Fruit fly (Drosophila melanogaster): ENCODE measurements around the gene Chsy.
A peak's percentile ranks its signal among the peaks of the same experiment; 100 is the strongest.

Gene Chsy

dm6 chrX:15622970-15623402 lies 29.7 kb upstream of the Chsy start (continued):
- TF ChIP-seq Nf-YC (tag; optimal IDR thresholded peaks at IDR 0.05) (peak; percentile 2), cwo (GFP tag; optimal IDR thresholded peaks at IDR 0.05) (peak; percentile 72), CG12942 (GFP tag; optimal IDR thresholded peaks at IDR 0.05) (peak; percentile 57), emc (GFP tag; optimal IDR thresholded peaks at IDR 0.05) (peak; percentile 56), CG7839 (tag; optimal IDR thresholded peaks at IDR 0.05) (peak; percentile 85), Oaz (GFP tag; IDR thresholded peaks at IDR 0.05) (peak; percentile 50; the same call in 1 of the 2 replicates), CG12155 (GFP tag; optimal IDR thresholded peaks at IDR 0.05) (peak; percentile 67), CG8359 (GFP tag; optimal IDR thresholded peaks at IDR 0.05; ENCODE audit: borderline replicate concordance) (no peak), CTCF (GFP tag; optimal IDR thresholded peaks at IDR 0.05) (no peak), CG6683 (GFP tag; optimal IDR thresholded peaks at IDR 0.05) (peak; percentile 40), CG2875 (GFP tag; optimal IDR thresholded peaks at IDR 0.05) (peak; percentile 39), CG4282 (GFP tag; optimal IDR thresholded peaks at IDR 0.05) (peak; percentile 37), tin (GFP tag; optimal IDR thresholded peaks at IDR 0.05) (peak; percentile 67), h (optimal IDR thresholded peaks at IDR 0.05) (no peak), CG9437 (GFP tag; optimal IDR thresholded peaks at IDR 0.05) (peak; percentile 50), Bdp1 (GFP tag; optimal IDR thresholded peaks at IDR 0.05) (peak; percentile 39), CG32532 (GFP tag; IDR thresholded peaks at IDR 0.05) (peak; percentile 89), CG3065 (GFP tag; optimal IDR thresholded peaks at IDR 0.05) (peak; percentile 8), CG11456 (GFP tag; IDR thresholded peaks at IDR 0.05) (peak; percentile 91), salm (tag; optimal IDR thresholded peaks at IDR 0.05) (peak; percentile 32), Dip3 (GFP tag; optimal IDR thresholded peaks at IDR 0.05) (peak; percentile 67), CG5245 (GFP tag; optimal IDR thresholded peaks at IDR 0.05) (peak; percentile 57), CG10267 (tag; optimal IDR thresholded peaks at IDR 0.05) (peak; percentile 52), CG9932 (GFP tag; IDR thresholded peaks at IDR 0.05) (peak; percentile 92), her (GFP tag; optimal IDR thresholded peaks at IDR 0.05) (peak; percentile 79), CG4820 (GFP tag; optimal IDR thresholded peaks at IDR 0.05) (peak; percentile 72), Eip74EF (GFP tag; optimal IDR thresholded peaks at IDR 0.05) (peak in 1 of 2 experiments; percentile 67), Sry-β (GFP tag; optimal IDR thresholded peaks at IDR 0.05) (no peak), esg (GFP tag; conservative IDR thresholded peaks at IDR 0.05) (peak; percentile 82), dati (GFP tag; IDR thresholded peaks at IDR 0.05) (peak; percentile 52; the same call in 1 of the 2 replicates), lov (optimal IDR thresholded peaks at IDR 0.05) (no peak), lov (GFP tag; IDR thresholded peaks at IDR 0.05) (0 out of 3 replicates have a peak, but pooled peaks have one; percentile 40), croc (GFP tag; conservative IDR thresholded peaks at IDR 0.05) (peak; percentile 70; the same call in 2 of the 3 replicates), CG30403 (GFP tag; optimal IDR thresholded peaks at IDR 0.05) (peak; percentile 78), eve (GFP tag; optimal IDR thresholded peaks at IDR 0.05) (peak in 1 of 2 experiments; percentile 85), slbo (GFP tag; IDR thresholded peaks at IDR 0.05) (peak; percentile 93), CG15601 (tag; optimal IDR thresholded peaks at IDR 0.05) (peak; percentile 33), CG15073 (GFP tag; optimal IDR thresholded peaks at IDR 0.05) (no peak), pros (GFP tag; optimal IDR thresholded peaks at IDR 0.05) (no peak), CG6175 (GFP tag; IDR thresholded peaks at IDR 0.05) (peak; percentile 82; the same call in 2 of the 3 replicates), CG5180 (GFP tag; optimal IDR thresholded peaks at IDR 0.05) (peak; percentile 35), CG8478 (optimal IDR thresholded peaks at IDR 0.05) (no peak), chif (GFP tag; optimal IDR thresholded peaks at IDR 0.05) (peak; percentile 53 to 56), B-H2 (GFP tag; optimal IDR thresholded peaks at IDR 0.05) (no peak), ato (GFP tag; IDR thresholded peaks at IDR 0.05; ENCODE audit: partially characterized antibody) (no peak), toy (GFP tag; IDR thresholded peaks at IDR 0.05) (peak; percentile 60; the same call in 1 of the 2 replicates), ap (GFP tag; IDR thresholded peaks at IDR 0.05) (peak; percentile 69), CG30431 (GFP tag; optimal IDR thresholded peaks at IDR 0.05) (no peak), bcd (GFP tag; optimal IDR thresholded peaks at IDR 0.05) (peak; percentile 72), CG18764 (GFP tag; optimal IDR thresholded peaks at IDR 0.05) (peak; percentile 66), nerfin-2 (GFP tag; IDR thresholded peaks at IDR 0.05; ENCODE audit: partially characterized antibody) (no peak), HLHmδ (GFP tag; optimal IDR thresholded peaks at IDR 0.05) (no peak)

All from whole organism, embryonic.